Worm (Caenorhabditis elegans) whole organism, late embryonic: ENCODE results near the gene C46H3.2.

ENCODE experiments used
- K09A11.1 ChIP-seq: sonication (generic microtip); optimal IDR thresholded peaks from 2 replicates; lab custom pipeline; 2017; ENCODE audit warnings: antibody characterized with exemption, mild to moderate bottlenecking, missing genetic modification characterization, missing compliant biosample characterization; ENCODE audit not compliant: insufficient read depth
- T23F11.4 ChIP-seq: fragments of 200-800 bp; sonication (Bioruptor generic); optimal IDR thresholded peaks from 2 replicates; lab custom pipeline; 2018; ENCODE audit warnings: mild to moderate bottlenecking, missing genetic modification characterization, missing compliant biosample characterization
- Y22D7AL.16 ChIP-seq: sonication (generic microtip); optimal IDR thresholded peaks from 2 replicates; lab custom pipeline; 2016; ENCODE audit warnings: missing genetic modification characterization, missing compliant biosample characterization
- ceh-18 ChIP-seq: sonication (generic microtip); optimal IDR thresholded peaks from 2 replicates; lab custom pipeline; 2016; ENCODE audit warnings: missing genetic modification characterization, missing compliant biosample characterization
- ceh-19 ChIP-seq: fragments of 200-800 bp; sonication (Bioruptor generic); optimal IDR thresholded peaks from 2 replicates; lab custom pipeline; 2018; ENCODE audit warnings: mild to moderate bottlenecking, missing genetic modification characterization, missing compliant biosample characterization
- ceh-2 ChIP-seq: sonication (generic microtip); optimal IDR thresholded peaks from 2 replicates; lab custom pipeline; 2016; ENCODE audit warnings: missing genotype, missing genetic modification characterization, missing compliant biosample characterization
- ceh-31 ChIP-seq: sonication (generic microtip); optimal IDR thresholded peaks from 2 replicates; lab custom pipeline; 2016; ENCODE audit warnings: missing genetic modification characterization, missing compliant biosample characterization
- ceh-34 ChIP-seq: sonication (generic microtip); optimal IDR thresholded peaks from 2 replicates; lab custom pipeline; 2016; ENCODE audit warnings: mild to moderate bottlenecking, missing genetic modification characterization, missing compliant biosample characterization
- ceh-45 ChIP-seq: fragments of 200-800 bp; sonication (Bioruptor generic); IDR thresholded peaks from 2 replicates; pipeline ENCODE4 v1.3.6; 2022; ENCODE audit warnings: missing genetic modification reagents, missing genetic modification characterization, missing compliant biosample characterization
- ceh-48 ChIP-seq: sonication (generic microtip); optimal IDR thresholded peaks from 2 replicates; lab custom pipeline; 2016; ENCODE audit warnings: missing genetic modification characterization, inconsistent platforms, missing compliant biosample characterization
- ceh-6 ChIP-seq: fragments of 200-800 bp; sonication (Bioruptor generic); optimal IDR thresholded peaks from 2 replicates; lab custom pipeline; 2018; ENCODE audit warnings: mild to moderate bottlenecking, missing genetic modification characterization, missing compliant biosample characterization
- ceh-9 ChIP-seq: sonication (generic microtip); optimal IDR thresholded peaks from 2 replicates; lab custom pipeline; 2016; ENCODE audit warnings: mild to moderate bottlenecking, missing genetic modification characterization, inconsistent platforms, missing compliant biosample characterization
- che-1 ChIP-seq: sonication (generic microtip); optimal IDR thresholded peaks from 2 replicates; lab custom pipeline; 2016; ENCODE audit warnings: mild to moderate bottlenecking, missing genetic modification characterization, missing compliant biosample characterization
- elt-4 ChIP-seq: sonication (generic microtip); optimal IDR thresholded peaks from 2 replicates; lab custom pipeline; 2016; ENCODE audit warnings: missing genetic modification characterization, missing compliant biosample characterization
- ets-4 ChIP-seq: sonication (generic microtip); optimal IDR thresholded peaks from 2 replicates; lab custom pipeline; 2016; ENCODE audit warnings: missing genetic modification characterization, missing compliant biosample characterization
- fkh-10 ChIP-seq: fragments of 150-350 bp; optimal IDR thresholded peaks from 2 replicates; lab custom pipeline; 2014; ENCODE audit warnings: missing biosample characterization, missing genetic modification reagents, missing genetic modification characterization
- fkh-6 ChIP-seq: sonication (generic microtip); optimal IDR thresholded peaks from 2 replicates; lab custom pipeline; 2016; ENCODE audit warnings: missing genetic modification characterization, missing compliant biosample characterization
- hlh-13 ChIP-seq: fragments of 200-800 bp; sonication (Bioruptor generic); optimal IDR thresholded peaks from 2 replicates; lab custom pipeline; 2018; ENCODE audit warnings: mild to moderate bottlenecking, missing genetic modification characterization, missing compliant biosample characterization
- hlh-15 ChIP-seq: sonication (generic microtip); optimal IDR thresholded peaks from 2 replicates; lab custom pipeline; 2016; ENCODE audit warnings: missing genetic modification characterization, missing compliant biosample characterization
- hlh-30 ChIP-seq: sonication (generic microtip); optimal IDR thresholded peaks from 2 replicates; lab custom pipeline; 2017; ENCODE audit warnings: antibody characterized with exemption, missing genetic modification characterization, missing compliant biosample characterization; ENCODE audit not compliant: insufficient read depth
- hlh-8 ChIP-seq: sonication (generic microtip); optimal IDR thresholded peaks from 2 replicates; lab custom pipeline; 2016; ENCODE audit warnings: missing genotype, missing genetic modification characterization, missing compliant biosample characterization
- lim-6 ChIP-seq: sonication (generic microtip); optimal IDR thresholded peaks from 2 replicates; lab custom pipeline; 2016; ENCODE audit warnings: missing genetic modification characterization, missing compliant biosample characterization
- lin-11 ChIP-seq: fragments of 200-800 bp; sonication (Bioruptor generic); optimal IDR thresholded peaks from 2 replicates; lab custom pipeline; 2018; ENCODE audit warnings: mild to moderate bottlenecking, missing genetic modification characterization, missing compliant biosample characterization
- madf-2 ChIP-seq: sonication (generic microtip); optimal IDR thresholded peaks from 2 replicates; lab custom pipeline; 2017; ENCODE audit warnings: missing genetic modification characterization, missing compliant biosample characterization
- nhr-11 ChIP-seq: fragments of 150-350 bp; optimal IDR thresholded peaks from 2 replicates; lab custom pipeline; 2014; ENCODE audit warnings: missing biosample characterization, missing genetic modification characterization
- pag-3 ChIP-seq: sonication (generic microtip); optimal IDR thresholded peaks from 2 replicates; lab custom pipeline; 2016; ENCODE audit warnings: missing compliant biosample characterization, missing genetic modification characterization, borderline replicate concordance
- pat-9 ChIP-seq: fragments of 200-800 bp; sonication (Bioruptor generic); optimal IDR thresholded peaks from 2 replicates; lab custom pipeline; 2018; ENCODE audit warnings: mild to moderate bottlenecking, missing genetic modification characterization, moderate library complexity, missing compliant biosample characterization
- pax-1 ChIP-seq: fragments of 150-350 bp; optimal IDR thresholded peaks from 2 replicates; lab custom pipeline; 2014; ENCODE audit warnings: missing biosample characterization, missing genetic modification characterization
- pha-2 ChIP-seq: sonication (generic microtip); optimal IDR thresholded peaks from 2 replicates; lab custom pipeline; 2017; ENCODE audit warnings: mild to moderate bottlenecking, missing genetic modification characterization, missing compliant biosample characterization
- pha-4 ChIP-seq: fragments of 150-350 bp; optimal IDR thresholded peaks from 2 replicates; lab custom pipeline; 2018; ENCODE audit warnings: missing biosample characterization, missing genetic modification reagents, missing genetic modification characterization
- pros-1 ChIP-seq: fragments of 150-350 bp; optimal IDR thresholded peaks from 2 replicates; lab custom pipeline; 2014; ENCODE audit warnings: missing biosample characterization, missing genetic modification reagents, missing genetic modification characterization
- ref-2 ChIP-seq: sonication (generic microtip); optimal IDR thresholded peaks from 2 replicates; lab custom pipeline; 2016; ENCODE audit warnings: missing genetic modification characterization, missing compliant biosample characterization
- rnt-1 ChIP-seq: sonication (generic microtip); optimal IDR thresholded peaks from 2 replicates; lab custom pipeline; 2016; ENCODE audit warnings: missing genetic modification characterization, missing compliant biosample characterization
- sdc-2 ChIP-seq: sonication (generic microtip); optimal IDR thresholded peaks from 2 replicates; lab custom pipeline; 2016; ENCODE audit warnings: missing genotype, missing genetic modification characterization, missing compliant biosample characterization
- sox-2 ChIP-seq: fragments of 200-800 bp; sonication (Bioruptor generic); IDR thresholded peaks from 2 replicates; pipeline ENCODE4 v1.3.6; 2022; ENCODE audit warnings: missing genetic modification reagents, missing genetic modification characterization, missing compliant biosample characterization
- syd-9 ChIP-seq: sonication (generic microtip); optimal IDR thresholded peaks from 2 replicates; lab custom pipeline; 2016; ENCODE audit warnings: mild to moderate bottlenecking, missing genetic modification characterization, moderate library complexity, missing compliant biosample characterization
- ttx-3 ChIP-seq: sonication (generic microtip); optimal IDR thresholded peaks from 2 replicates; lab custom pipeline; 2016; ENCODE audit warnings: missing genetic modification reagents, missing genetic modification characterization, missing compliant biosample characterization
- unc-42 ChIP-seq: sonication (generic microtip); optimal IDR thresholded peaks from 2 replicates; lab custom pipeline; 2016; ENCODE audit warnings: missing genotype, missing genetic modification characterization, missing compliant biosample characterization

The C46H3.2 gene

ce11 chrX:1216833-1217232 is 13.7 kb downstream of the C46H3.2 start:
- TF ChIP-seq fkh-6 (tag; lab: Kevin White, UChicago) (no peak), unc-42 (tag; lab: Kevin White, UChicago) (peak; percentile 64), elt-4 (tag; lab: Kevin White, UChicago) (no peak), Y22D7AL.16 (tag; lab: Kevin White, UChicago) (no peak), rnt-1 (tag; lab: Kevin White, UChicago) (no peak), pros-1 (tag; lab: Kevin White, UChicago) (no peak)
- TF ChIP-seq, all 69 proteins: peak for 1

- TF ChIP-seq pat-9 (tag; lab: Kevin White, UChicago): no peak
- TF ChIP-seq pax-1: no peak
- no peak for TF ChIP-seq lim-6 (tag; lab: Kevin White, UChicago)
- no peak for TF ChIP-seq ceh-2 (tag; lab: Kevin White, UChicago)
- no peak for TF ChIP-seq ceh-34 (tag; lab: Kevin White, UChicago)
- TF ChIP-seq hlh-13 (GFP tag; lab: Kevin White, UChicago): no peak
- no peak for TF ChIP-seq hlh-8 (tag; lab: Kevin White, UChicago)
- TF ChIP-seq ceh-6 (GFP tag; lab: Kevin White, UChicago): no peak
- TF ChIP-seq fkh-10 (GFP tag; lab: Kevin White, UChicago): no peak
- no peak for TF ChIP-seq ttx-3 (tag; lab: Kevin White, UChicago)
Observed at ce11 chrX:1213136-1213535, 17.4 kb downstream of the C46H3.2 start.

- TF ChIP-seq ceh-31 (tag; lab: Kevin White, UChicago) (no peak), ref-2 (tag; lab: Kevin White, UChicago) (no peak), ceh-9 (tag; lab: Kevin White, UChicago) (no peak), syd-9 (tag; lab: Kevin White, UChicago) (no peak), sdc-2 (no peak), ceh-45 (no peak)
- TF ChIP-seq, all 69 proteins: peak for 0
Observed at ce11 chrX:1209096-1209495, 21.5 kb downstream of the C46H3.2 start, which contains the start of gene C46H3.1. Gene C46H3.1, plus strand, starts transcription at chrX:1209396.

- TF ChIP-seq pha-2 (tag; lab: Kevin White, UChicago) (no peak), nhr-11 (no peak), ceh-18 (tag; lab: Kevin White, UChicago) (no peak), T23F11.4 (no peak), pha-4 (tag; lab: Kevin White, UChicago) (no peak), pag-3 (tag; lab: Kevin White, UChicago) (no peak), lim-6 (tag; lab: Kevin White, UChicago) (no peak), K09A11.1 (tag; lab: Kevin White, UChicago) (no peak), pax-1 (no peak), Y22D7AL.16 (tag; lab: Kevin White, UChicago) (no peak), hlh-15 (no peak), ttx-3 (tag; lab: Kevin White, UChicago) (no peak), pat-9 (tag; lab: Kevin White, UChicago) (no peak), ceh-19 (GFP tag; lab: Kevin White, UChicago) (no peak), lin-11 (tag; lab: Kevin White, UChicago) (no peak), madf-2 (tag; lab: Kevin White, UChicago) (no peak), ceh-31 (tag; lab: Kevin White, UChicago) (no peak), hlh-30 (no peak)
Observed at ce11 chrX:1207915-1208314, 22.6 kb downstream of the C46H3.2 start.

- TF ChIP-seq che-1 (tag; lab: Kevin White, UChicago) (no peak), sox-2 (no peak), ceh-48 (tag; lab: Kevin White, UChicago) (no peak), ets-4 (tag; lab: Kevin White, UChicago) (no peak), K09A11.1 (tag; lab: Kevin White, UChicago) (no peak), hlh-30 (no peak)
- TF ChIP-seq, all 69 proteins: peak for 0
Observed at ce11 chrX:1206029-1206428, 24.5 kb downstream of the C46H3.2 start, which contains the start of gene T13G4.7. Gene T13G4.7, minus strand, starts transcription at chrX:1206129.
